Fruit fly (Drosophila melanogaster) Kc167 (cell line): Measurements from ENCODE around the gene Mo25.

Experiments
- Sin3A ChIP-seq: fragments of >200 bp; optimal IDR thresholded peaks from 2 replicates; lab custom pipeline; 2018; ENCODE audit warnings: missing external identifiers
- h ChIP-seq: fragments of >200 bp; optimal IDR thresholded peaks from 3 replicates; lab custom pipeline; 2018; ENCODE audit warnings: missing external identifiers
- psq ChIP-seq: fragments of >200 bp; optimal IDR thresholded peaks from 2 replicates; lab custom pipeline; 2017; ENCODE audit warnings: missing external identifiers
- ttk ChIP-seq: sonication (Bioruptor generic); optimal IDR thresholded peaks from 2 replicates; lab custom pipeline; 2017; ENCODE audit warnings: missing external identifiers

DNA sequence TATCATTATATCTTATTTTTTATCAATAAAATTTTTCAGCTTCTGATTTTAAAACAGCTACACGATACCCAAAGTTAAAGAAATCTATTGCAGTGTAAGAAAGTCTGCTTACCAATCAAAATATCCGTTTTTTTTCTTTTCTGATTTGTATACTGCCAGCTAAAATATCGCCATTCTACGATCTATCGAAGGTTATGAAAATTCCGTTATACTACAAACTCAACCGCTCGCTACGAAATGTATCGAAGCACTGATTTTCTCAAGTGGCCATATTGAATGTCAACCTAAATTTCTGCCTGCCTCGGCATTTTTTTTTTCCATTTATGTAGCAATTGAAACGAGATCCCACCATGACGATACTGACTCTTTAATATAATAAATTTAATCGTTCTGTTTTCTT is 35.2 kb downstream of the Mo25 start, which contains the start of gene nxf2:
- TF ChIP-seq ttk (lab: Kevin White, UChicago) (no peak), h (lab: Kevin White, UChicago) (no peak), Sin3A (lab: Kevin White, UChicago) (no peak), psq (lab: Kevin White, UChicago) (no peak)
